Worm (Caenorhabditis elegans) whole organism, L3 larva: ENCODE results near the gene C31G12.1.
"Not testable (repeated sequence)": the region's sequence is repeated elsewhere in the genome, so short reads cannot be mapped to it uniquely, and the experiment has no call there.

Source experiments
- ceh-16 ChIP-seq: sonication (generic microtip); optimal IDR thresholded peaks from 2 replicates; lab custom pipeline; 2017; ENCODE audit warnings: missing biosample characterization, missing genetic modification characterization
- fos-1 ChIP-seq: fragments of 150-350 bp; optimal IDR thresholded peaks from 2 replicates; lab custom pipeline; 2014; ENCODE audit warnings: missing biosample characterization, missing genetic modification characterization
- jun-1 ChIP-seq: fragments of 150-350 bp; optimal IDR thresholded peaks from 2 replicates; lab custom pipeline; 2014; ENCODE audit warnings: missing biosample characterization, missing genetic modification reagents, missing genetic modification characterization
- nhr-11 ChIP-seq: fragments of 150-350 bp; optimal IDR thresholded peaks from 2 replicates; lab custom pipeline; 2014; ENCODE audit warnings: missing biosample characterization, missing genetic modification characterization
- nhr-12 ChIP-seq: fragments of 150-350 bp; optimal IDR thresholded peaks from 2 replicates; lab custom pipeline; 2014; ENCODE audit warnings: missing biosample characterization, missing genetic modification characterization
- nhr-23 ChIP-seq: fragments of 150-350 bp; optimal IDR thresholded peaks from 2 replicates; lab custom pipeline; 2014; ENCODE audit warnings: missing biosample characterization, missing genetic modification reagents, missing genetic modification characterization
- nhr-25 ChIP-seq: sonication (generic microtip); optimal IDR thresholded peaks from 2 replicates; lab custom pipeline; 2017; ENCODE audit warnings: missing biosample characterization, missing genetic modification characterization
- nhr-43 ChIP-seq: sonication (generic microtip); optimal IDR thresholded peaks from 2 replicates; lab custom pipeline; 2016; ENCODE audit warnings: mild to moderate bottlenecking, missing genetic modification characterization, missing compliant biosample characterization; ENCODE audit not compliant: poor library complexity, severe bottlenecking
- pqm-1 ChIP-seq: fragments of 150-350 bp; optimal IDR thresholded peaks from 2 replicates; lab custom pipeline; 2017; ENCODE audit warnings: missing biosample characterization, missing genetic modification characterization, inconsistent platforms
- snpc-4 ChIP-seq: fragments of 150-350 bp; optimal IDR thresholded peaks from 2 replicates; lab custom pipeline; 2014; ENCODE audit warnings: missing biosample characterization, missing genetic modification characterization
- tbx-2 ChIP-seq: sonication (generic microtip); optimal IDR thresholded peaks from 2 replicates; lab custom pipeline; 2016; ENCODE audit warnings: mild to moderate bottlenecking, missing genetic modification characterization, missing compliant biosample characterization

DNA sequence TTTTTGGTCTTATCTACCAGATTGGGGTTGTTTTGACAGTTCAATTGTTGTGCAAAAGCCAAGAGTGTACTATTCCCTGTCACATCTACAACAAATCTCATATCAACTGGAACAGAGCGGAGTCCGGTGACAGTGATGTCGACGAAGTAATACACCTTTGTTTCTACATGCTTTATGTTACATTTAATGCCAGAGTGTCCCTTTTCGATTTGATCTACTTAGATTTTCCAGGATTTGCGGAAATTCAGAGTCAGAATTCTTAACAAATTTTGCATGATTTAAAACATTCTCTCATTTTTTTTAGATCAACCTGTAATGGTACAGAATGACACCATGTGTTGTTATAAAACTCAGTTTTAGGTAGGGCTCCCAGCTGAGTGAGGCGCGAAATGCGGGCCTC is 36.4 kb downstream of the C31G12.1 start, which contains the start of gene F16H6.8:
- not testable (repeated sequence) for TF ChIP-seq tbx-2; nhr-23 (tag; lab: Kevin White, UChicago); jun-1 (tag; lab: Kevin White, UChicago); nhr-43 (tag; lab: Kevin White, UChicago); nhr-12 (tag; lab: Kevin White, UChicago); fos-1 (tag; lab: Kevin White, UChicago); pqm-1 (tag; lab: Kevin White, UChicago); nhr-25; ceh-16; nhr-11 (tag; lab: Kevin White, UChicago); snpc-4 (tag; lab: Kevin White, UChicago)
